Fruit fly (Drosophila melanogaster): ENCODE measurements around the gene jdp.

dm6 chr3R:30507723-30508122, 19.1 kb downstream of the jdp start, which contains the start of gene CG34041:
- TF ChIP-seq CG4496 (GFP tag; IDR thresholded peaks at IDR 0.05) (no peak), CG10348 (GFP tag; IDR thresholded peaks at IDR 0.05) (no peak), CG8159 (tag; optimal IDR thresholded peaks at IDR 0.05) (no peak), CG32121 (GFP tag; IDR thresholded peaks at IDR 0.05) (no peak), Pif1A (GFP tag; optimal IDR thresholded peaks at IDR 0.05) (no peak), EcR (GFP tag; optimal IDR thresholded peaks at IDR 0.05) (no peak), CG14655 (GFP tag; optimal IDR thresholded peaks at IDR 0.05) (no peak), CG8301 (tag; optimal IDR thresholded peaks at IDR 0.05) (no peak), Snoo (tag; optimal IDR thresholded peaks at IDR 0.05) (no peak)
